Fruit fly (Drosophila melanogaster) whole organism, embryonic: Measurements from ENCODE around the gene CG32036.

Experiments used
- Atf-2 ChIP-seq: fragments of 200-800 bp; sonication (Bioruptor generic); optimal IDR thresholded peaks from 2 replicates; lab custom pipeline; 2016; ENCODE audit warnings: missing biosample characterization, missing genetic modification characterization
- Atf6 ChIP-seq: fragments of 200-800 bp; sonication (Bioruptor generic); IDR thresholded peaks from 2 replicates; pipeline ENCODE4 v1.3.6; 2022; ENCODE audit warnings: missing biosample characterization, missing genetic modification characterization
- CG11247 ChIP-seq: fragments of 200-800 bp; sonication (Bioruptor generic); IDR thresholded peaks from 2 replicates; pipeline ENCODE4 v1.3.6; 2022; ENCODE audit warnings: missing biosample characterization, missing genetic modification characterization
- CG12299 ChIP-seq: fragments of 200-800 bp; sonication (Bioruptor generic); optimal IDR thresholded peaks from 2 replicates; lab custom pipeline; 2018; ENCODE audit warnings: missing biosample characterization, mild to moderate bottlenecking, missing genetic modification characterization
- CG13123 ChIP-seq: fragments of 200-800 bp; sonication (Bioruptor generic); optimal IDR thresholded peaks from 2 replicates; lab custom pipeline; 2016; ENCODE audit warnings: missing biosample characterization, missing genetic modification characterization
- CG15696 ChIP-seq: fragments of 200-800 bp; sonication (Bioruptor generic); optimal IDR thresholded peaks from 2 replicates; lab custom pipeline; 2019; ENCODE audit warnings: missing biosample characterization, mild to moderate bottlenecking, missing genetic modification characterization, moderate library complexity
- CG17612 ChIP-seq: fragments of 200-800 bp; sonication (Bioruptor generic); IDR thresholded peaks from 2 replicates; pipeline ENCODE4 v1.3.6; 2022; ENCODE audit warnings: missing biosample characterization, missing genetic modification characterization
- CG17912 ChIP-seq: fragments of 200-800 bp; sonication (Bioruptor generic); optimal IDR thresholded peaks from 2 replicates; lab custom pipeline; 2018; ENCODE audit warnings: missing biosample characterization, mild to moderate bottlenecking, missing genetic modification characterization
- CG18476 ChIP-seq: fragments of 200-800 bp; sonication (Bioruptor generic); optimal IDR thresholded peaks from 2 replicates; lab custom pipeline; 2016; ENCODE audit warnings: missing biosample characterization, mild to moderate bottlenecking, missing genetic modification characterization
- CG18599 ChIP-seq: fragments of 200-800 bp; sonication (Bioruptor generic); optimal IDR thresholded peaks from 3 replicates; lab custom pipeline; 2017; ENCODE audit warnings: missing biosample characterization, missing genetic modification characterization, mild to moderate bottlenecking, moderate library complexity, missing genetic modification reagents
- CG18764 ChIP-seq: fragments of 200-800 bp; sonication (Bioruptor generic); optimal IDR thresholded peaks from 3 replicates; lab custom pipeline; 2016; ENCODE audit warnings: missing biosample characterization, missing genetic modification characterization
- CG32772 ChIP-seq: fragments of 200-800 bp; sonication (Bioruptor generic); IDR thresholded peaks from 2 replicates; pipeline ENCODE4 v1.3.6; 2022; ENCODE audit warnings: missing biosample characterization, missing genetic modification characterization
- CG3281 ChIP-seq: fragments of 200-800 bp; sonication (Bioruptor generic); optimal IDR thresholded peaks from 3 replicates; lab custom pipeline; 2017; ENCODE audit warnings: missing biosample characterization, mild to moderate bottlenecking, missing genetic modification characterization
- CG33213 ChIP-seq: fragments of 200-800 bp; sonication (Bioruptor generic); optimal IDR thresholded peaks from 3 replicates; lab custom pipeline; 2016; ENCODE audit warnings: missing biosample characterization, missing genetic modification characterization
- CG4820 ChIP-seq: fragments of 200-800 bp; sonication (Bioruptor generic); optimal IDR thresholded peaks from 3 replicates; lab custom pipeline; 2016; ENCODE audit warnings: missing biosample characterization, missing genetic modification characterization
- CG4854 ChIP-seq: fragments of 200-800 bp; sonication (Bioruptor generic); optimal IDR thresholded peaks from 2 replicates; lab custom pipeline; 2016; ENCODE audit warnings: missing biosample characterization, missing genetic modification characterization, inconsistent platforms
- CG7928 ChIP-seq: fragments of 200-800 bp; sonication (Bioruptor generic); optimal IDR thresholded peaks from 2 replicates; lab custom pipeline; 2017; ENCODE audit warnings: missing biosample characterization, mild to moderate bottlenecking, missing genetic modification characterization
- CG8388 ChIP-seq: fragments of 200-800 bp; sonication (Bioruptor generic); optimal IDR thresholded peaks from 2 replicates; lab custom pipeline; 2019; ENCODE audit warnings: missing biosample characterization, mild to moderate bottlenecking, missing genetic modification characterization, moderate library complexity
- CrebB ChIP-seq: fragments of 200-800 bp; sonication (Bioruptor generic); optimal IDR thresholded peaks from 3 replicates; lab custom pipeline; 2018; ENCODE audit warnings: missing biosample characterization, mild to moderate bottlenecking, missing genetic modification characterization
- D19B ChIP-seq: fragments of 200-800 bp; sonication (Bioruptor generic); optimal IDR thresholded peaks from 2 replicates; lab custom pipeline; 2017; ENCODE audit warnings: missing biosample characterization, mild to moderate bottlenecking, missing genetic modification characterization
- Dip2 ChIP-seq: fragments of 200-800 bp; sonication (Bioruptor generic); IDR thresholded peaks from 2 replicates; pipeline ENCODE4 v1.3.6; 2022; ENCODE audit warnings: missing biosample characterization, missing genetic modification characterization
- Eip74EF ChIP-seq, 2 experiments: fragments of 200-800 bp in 1 of 2; fragments of >200 bp in 1 of 2; sonication (Bioruptor generic) in 1 of 2; optimal IDR thresholded peaks; 2 replicates each; lab custom pipeline; 2017 to 2019; ENCODE audit warnings: missing biosample characterization in 2 of 2, missing genetic modification characterization in 2 of 2, mild to moderate bottlenecking in 1 of 2, moderate library complexity in 1 of 2
- Hand ChIP-seq: fragments of 200-800 bp; sonication (Bioruptor generic); optimal IDR thresholded peaks from 2 replicates; lab custom pipeline; 2017; ENCODE audit warnings: mild to moderate bottlenecking, missing biosample characterization, missing genetic modification reagents, missing genetic modification characterization
- Hey ChIP-seq: fragments of 200-800 bp; sonication (Bioruptor generic); optimal IDR thresholded peaks from 3 replicates; lab custom pipeline; 2018; ENCODE audit warnings: missing biosample characterization, mild to moderate bottlenecking, missing genetic modification characterization
- Jarid2 ChIP-seq: fragments of 200-800 bp; sonication (Bioruptor generic); optimal IDR thresholded peaks from 3 replicates; lab custom pipeline; 2017; ENCODE audit warnings: mild to moderate bottlenecking, missing biosample characterization, missing genetic modification reagents, missing genetic modification characterization
- MBD-R2 ChIP-seq: fragments of 200-800 bp; sonication (Bioruptor generic); IDR thresholded peaks from 2 replicates; pipeline ENCODE4 v1.3.6; 2022; ENCODE audit warnings: missing biosample characterization, missing genetic modification characterization
- Meics ChIP-seq: fragments of 200-800 bp; sonication (Bioruptor generic); optimal IDR thresholded peaks from 2 replicates; lab custom pipeline; 2017; ENCODE audit warnings: missing biosample characterization, mild to moderate bottlenecking, missing genetic modification characterization
- NFAT ChIP-seq: fragments of 200-800 bp; sonication (Bioruptor generic); IDR thresholded peaks from 2 replicates; pipeline ENCODE4 v1.3.6; 2022; ENCODE audit warnings: missing biosample characterization, missing genetic modification characterization
- Sox102F ChIP-seq: fragments of 200-800 bp; sonication (Bioruptor generic); optimal IDR thresholded peaks from 2 replicates; lab custom pipeline; 2018; ENCODE audit warnings: missing biosample characterization, mild to moderate bottlenecking, missing genetic modification characterization, moderate library complexity
- YL-1 ChIP-seq: fragments of 200-800 bp; sonication (Bioruptor generic); optimal IDR thresholded peaks from 3 replicates; lab custom pipeline; 2017; ENCODE audit warnings: missing biosample characterization, mild to moderate bottlenecking, missing genetic modification characterization
- ab ChIP-seq: fragments of 200-800 bp; sonication (Bioruptor generic); optimal IDR thresholded peaks from 2 replicates; lab custom pipeline; 2016; ENCODE audit warnings: missing biosample characterization, missing genetic modification characterization
- bcd ChIP-seq: fragments of 200-800 bp; sonication (Bioruptor generic); optimal IDR thresholded peaks from 2 replicates; lab custom pipeline; 2017; ENCODE audit warnings: missing biosample characterization, mild to moderate bottlenecking, missing genetic modification characterization
- bigmax ChIP-seq: fragments of 200-800 bp; sonication (Bioruptor generic); optimal IDR thresholded peaks from 2 replicates; lab custom pipeline; 2018; ENCODE audit warnings: missing biosample characterization, mild to moderate bottlenecking, missing genetic modification characterization
- bsh ChIP-seq, 2 experiments: fragments of 200-800 bp; sonication (Bioruptor generic); optimal IDR thresholded peaks; 2 replicates each; lab custom pipeline; 2017 to 2018; ENCODE audit warnings: mild to moderate bottlenecking in 2 of 2, missing biosample characterization in 2 of 2, missing genetic modification characterization in 2 of 2, moderate library complexity in 1 of 2
- cg ChIP-seq: fragments of 200-800 bp; sonication (Bioruptor generic); optimal IDR thresholded peaks from 3 replicates; lab custom pipeline; 2019; ENCODE audit warnings: missing biosample characterization, mild to moderate bottlenecking, missing genetic modification characterization, moderate library complexity
- crol ChIP-seq: fragments of 200-800 bp; sonication (Bioruptor generic); IDR thresholded peaks from 2 replicates; pipeline ENCODE4 v1.3.6; 2022; ENCODE audit warnings: missing biosample characterization, missing genetic modification characterization
- crp ChIP-seq, 2 experiments: fragments of 200-800 bp; sonication (Bioruptor generic); optimal IDR thresholded peaks; 2 replicates in 1 of 2; 3 replicates in 1 of 2; lab custom pipeline; 2017; ENCODE audit warnings: missing biosample characterization in 2 of 2, missing genetic modification characterization in 2 of 2, mild to moderate bottlenecking in 1 of 2, moderate library complexity in 1 of 2
- esg ChIP-seq: fragments of 200-800 bp; sonication (Bioruptor generic); conservative IDR thresholded peaks from 2 replicates; pipeline ENCODE4 v1.3.6; 2022; ENCODE audit warnings: missing biosample characterization, missing genetic modification characterization
- fd96Cb ChIP-seq: fragments of 200-800 bp; sonication (Bioruptor generic); optimal IDR thresholded peaks from 2 replicates; lab custom pipeline; 2018; ENCODE audit warnings: missing biosample characterization, mild to moderate bottlenecking, missing genetic modification characterization, moderate library complexity
- gce ChIP-seq: fragments of 200-800 bp; sonication (Bioruptor generic); IDR thresholded peaks from 3 replicates; pipeline ENCODE4 v1.3.6; 2022; ENCODE audit warnings: missing biosample characterization, missing genetic modification characterization
- ind ChIP-seq: fragments of 200-800 bp; sonication (Bioruptor generic); optimal IDR thresholded peaks from 3 replicates; lab custom pipeline; 2016; ENCODE audit warnings: missing biosample characterization, missing genetic modification characterization
- kay ChIP-seq: fragments of 200-800 bp; sonication (Bioruptor generic); optimal IDR thresholded peaks from 2 replicates; lab custom pipeline; 2016; ENCODE audit warnings: missing biosample characterization, missing genetic modification characterization
- maf-S ChIP-seq: fragments of 200-800 bp; sonication (Bioruptor generic); optimal IDR thresholded peaks from 2 replicates; lab custom pipeline; 2016; ENCODE audit warnings: missing biosample characterization, missing genetic modification characterization
- mirr ChIP-seq: fragments of 200-800 bp; sonication (Bioruptor generic); optimal IDR thresholded peaks from 3 replicates; lab custom pipeline; 2018; ENCODE audit warnings: missing biosample characterization, mild to moderate bottlenecking, missing genetic modification characterization
- nau ChIP-seq: fragments of 200-800 bp; sonication (Bioruptor generic); optimal IDR thresholded peaks from 3 replicates; lab custom pipeline; 2017; ENCODE audit warnings: missing biosample characterization, mild to moderate bottlenecking, missing genetic modification characterization, missing genetic modification reagents
- prd ChIP-seq, 3 experiments: fragments of >200 bp in 2 of 3; fragments of 200-800 bp in 1 of 3; sonication (Bioruptor generic) in 1 of 3; optimal IDR thresholded peaks in 2 of 3; IDR thresholded peaks in 1 of 3; 2 replicates in 2 of 3; 3 replicates in 1 of 3; pipeline versions ENCODE4 v1.3.6 to Lab custom; 2017 to 2022; ENCODE audit warnings: missing biosample characterization in 1 of 3, missing genetic modification characterization in 1 of 3
- stwl ChIP-seq: fragments of 200-800 bp; sonication (Bioruptor generic); optimal IDR thresholded peaks from 3 replicates; lab custom pipeline; 2018; ENCODE audit warnings: missing biosample characterization, mild to moderate bottlenecking, missing genetic modification characterization, moderate library complexity
- vfl ChIP-seq: fragments of 200-800 bp; sonication (Bioruptor generic); optimal IDR thresholded peaks from 2 replicates; lab custom pipeline; 2016; ENCODE audit warnings: missing biosample characterization, missing genetic modification characterization
- zen ChIP-seq: fragments of 200-800 bp; sonication (Bioruptor generic); optimal IDR thresholded peaks from 3 replicates; lab custom pipeline; 2018; ENCODE audit warnings: missing biosample characterization, mild to moderate bottlenecking, missing genetic modification characterization, moderate library complexity

CG32036 gene

dm6 chr3L:9457619-9458092 lies 31.4 kb downstream of the CG32036 start, which contains the start of gene CG3437 (continued):
- TF ChIP-seq CG3281 (peak; percentile 99), Jarid2 (GFP tag; lab: Kevin White, UChicago) (peak; percentile 99), ind (GFP tag; lab: Kevin White, UChicago) (peak; percentile 98), CG8388 (GFP tag; lab: Kevin White, UChicago) (peak; percentile 97), nau (GFP tag; lab: Kevin White, UChicago) (peak; percentile 98), CG7928 (GFP tag; lab: Kevin White, UChicago) (peak; percentile 96), Atf6 (GFP tag; lab: Robert Waterston, UW) (peak; percentile 99), mirr (GFP tag; lab: Kevin White, UChicago) (peak; percentile 99), Sox102F (peak; percentile 99), YL-1 (GFP tag; lab: Kevin White, UChicago) (peak; percentile 98), cg (GFP tag; lab: Kevin White, UChicago) (no peak), vfl (peak; percentile 97), CG15696 (tag; lab: Kevin White, UChicago) (peak; percentile 98), stwl (peak; percentile 80), Atf-2 (GFP tag; lab: Kevin White, UChicago) (peak; percentile 98), crol (GFP tag; lab: Robert Waterston, UW) (peak; percentile 85), CG18476 (GFP tag; lab: Kevin White, UChicago) (peak; percentile 98), crp (GFP tag; optimal IDR thresholded peaks at IDR 0.05; lab: Kevin White, UChicago) (peak; percentile 46 to 92), CG18764 (GFP tag; lab: Kevin White, UChicago) (peak; percentile 97), CG17912 (GFP tag; lab: Kevin White, UChicago) (peak; percentile 95), bcd (GFP tag; lab: Kevin White, UChicago) (peak; percentile 99), NFAT (GFP tag; lab: Robert Waterston, UW) (peak; percentile 99), CG4854 (GFP tag; lab: Kevin White, UChicago) (peak; percentile 98), CG12299 (tag; lab: Kevin White, UChicago) (peak; percentile 97), D19B (GFP tag; lab: Kevin White, UChicago) (peak; percentile 94), Dip2 (GFP tag; lab: Robert Waterston, UW) (peak; percentile 79), Hey (peak; percentile 94), CG11247 (GFP tag; lab: Robert Waterston, UW) (peak; percentile 99), gce (peak; percentile 99), bsh (GFP tag; optimal IDR thresholded peaks at IDR 0.05; lab: Kevin White, UChicago) (peak; percentile 98 to 99), CG13123 (GFP tag; lab: Kevin White, UChicago) (peak; percentile 96), bigmax (GFP tag; lab: Kevin White, UChicago) (peak; percentile 77), Eip74EF (GFP tag; optimal IDR thresholded peaks at IDR 0.05; lab: Kevin White, UChicago) (peak in 1 of 2 experiments; percentile 96), zen (tag; lab: Kevin White, UChicago) (peak; percentile 99), Meics (peak; percentile 99), CG18599 (GFP tag; lab: Kevin White, UChicago) (peak; percentile 99), Hand (GFP tag; lab: Kevin White, UChicago) (peak; percentile 97), maf-S (GFP tag; lab: Kevin White, UChicago) (peak; percentile 98), fd96Cb (tag; lab: Kevin White, UChicago) (peak; percentile 99), ab (GFP tag; lab: Kevin White, UChicago) (peak; percentile 97), kay (GFP tag; lab: Kevin White, UChicago) (peak; percentile 88), esg (GFP tag; lab: Robert Waterston, UW) (peak; percentile 99), CrebB (tag; lab: Kevin White, UChicago) (peak; percentile 98), CG17612 (GFP tag; lab: Robert Waterston, UW) (peak; percentile 98), prd (optimal IDR thresholded peaks at IDR 0.05; lab: Kevin White, UChicago) (no peak), prd (GFP tag; IDR thresholded peaks at IDR 0.05; lab: Robert Waterston, UW) (peak; percentile 100), MBD-R2 (peak; percentile 99), CG4820 (GFP tag; lab: Kevin White, UChicago) (peak; percentile 97), CG32772 (GFP tag; lab: Robert Waterston, UW) (peak; percentile 100), CG33213 (GFP tag; lab: Kevin White, UChicago) (peak; percentile 98)
